Worm (Caenorhabditis elegans) whole organism, early embryonic: ENCODE measurements around the gene agt-2.

ENCODE experiments used
- B0310.2 ChIP-seq: sonication (generic microtip); optimal IDR thresholded peaks from 2 replicates; lab custom pipeline; 2016; ENCODE audit warnings: mild to moderate bottlenecking, missing genetic modification characterization, missing compliant biosample characterization
- F13C5.2 ChIP-seq: sonication (generic microtip); optimal IDR thresholded peaks from 2 replicates; lab custom pipeline; 2017; ENCODE audit warnings: mild to moderate bottlenecking, missing genetic modification characterization, inconsistent platforms, missing compliant biosample characterization
- aly-1 ChIP-seq: sonication (generic microtip); optimal IDR thresholded peaks from 2 replicates; lab custom pipeline; 2016; ENCODE audit warnings: missing genetic modification characterization, missing compliant biosample characterization
- ama-1 ChIP-seq: fragments of 150-350 bp; optimal IDR thresholded peaks from 2 replicates; lab custom pipeline; 2014
- ceh-13 ChIP-seq: fragments of 200-800 bp; sonication (Bioruptor generic); optimal IDR thresholded peaks from 2 replicates; lab custom pipeline; 2018; ENCODE audit warnings: mild to moderate bottlenecking, missing genetic modification characterization, missing compliant biosample characterization
- ceh-36 ChIP-seq: sonication (generic microtip); optimal IDR thresholded peaks from 2 replicates; lab custom pipeline; 2016; ENCODE audit warnings: missing genetic modification characterization, inconsistent platforms, missing compliant biosample characterization
- ets-7 ChIP-seq: sonication (generic microtip); optimal IDR thresholded peaks from 2 replicates; lab custom pipeline; 2016; ENCODE audit warnings: missing genotype, missing genetic modification characterization, missing compliant biosample characterization
- flt-1 ChIP-seq: fragments of 200-800 bp; sonication (Bioruptor generic); IDR thresholded peaks from 2 replicates; pipeline ENCODE4 v1.3.6; 2022; ENCODE audit warnings: missing genetic modification characterization, missing compliant biosample characterization
- hmbx-1 ChIP-seq: sonication (generic microtip); optimal IDR thresholded peaks from 2 replicates; lab custom pipeline; 2016; ENCODE audit warnings: mild to moderate bottlenecking, missing genetic modification characterization, missing compliant biosample characterization
- hmg-4 ChIP-seq: fragments of 200-800 bp; sonication (Bioruptor generic); optimal IDR thresholded peaks from 2 replicates; lab custom pipeline; 2018; ENCODE audit warnings: mild to moderate bottlenecking, missing genetic modification characterization, missing compliant biosample characterization
- hnd-1 ChIP-seq: sonication (generic microtip); optimal IDR thresholded peaks from 2 replicates; lab custom pipeline; 2016; ENCODE audit warnings: missing genetic modification characterization, missing compliant biosample characterization
- pes-1 ChIP-seq: fragments of 200-800 bp; sonication (Bioruptor generic); IDR thresholded peaks from 2 replicates; pipeline ENCODE4 v1.3.6; 2022; ENCODE audit warnings: missing genetic modification reagents, missing genetic modification characterization, missing compliant biosample characterization
- scrt-1 ChIP-seq: fragments of 200-800 bp; sonication (Bioruptor generic); IDR thresholded peaks from 2 replicates; pipeline ENCODE4 v1.3.6; 2022; ENCODE audit warnings: missing genetic modification characterization, missing compliant biosample characterization
- sea-1 ChIP-seq: fragments of 200-800 bp; sonication (Bioruptor generic); conservative IDR thresholded peaks from 2 replicates; pipeline ENCODE4 v1.3.6; 2022; ENCODE audit warnings: missing genetic modification characterization, missing compliant biosample characterization
- tbx-11 ChIP-seq: fragments of 200-800 bp; sonication (Bioruptor generic); IDR thresholded peaks from 2 replicates; pipeline ENCODE4 v1.3.6; 2022; ENCODE audit warnings: missing genetic modification characterization, missing compliant biosample characterization
- tbx-37 ChIP-seq: fragments of 200-800 bp; sonication (Bioruptor generic); conservative IDR thresholded peaks from 2 replicates; pipeline ENCODE4 v1.3.6; 2022; ENCODE audit warnings: missing genetic modification reagents, missing genetic modification characterization, missing compliant biosample characterization
- tra-4 ChIP-seq: sonication (generic microtip); optimal IDR thresholded peaks from 2 replicates; lab custom pipeline; 2017; ENCODE audit warnings: missing genetic modification characterization, missing compliant biosample characterization

Gene agt-2

DNA sequence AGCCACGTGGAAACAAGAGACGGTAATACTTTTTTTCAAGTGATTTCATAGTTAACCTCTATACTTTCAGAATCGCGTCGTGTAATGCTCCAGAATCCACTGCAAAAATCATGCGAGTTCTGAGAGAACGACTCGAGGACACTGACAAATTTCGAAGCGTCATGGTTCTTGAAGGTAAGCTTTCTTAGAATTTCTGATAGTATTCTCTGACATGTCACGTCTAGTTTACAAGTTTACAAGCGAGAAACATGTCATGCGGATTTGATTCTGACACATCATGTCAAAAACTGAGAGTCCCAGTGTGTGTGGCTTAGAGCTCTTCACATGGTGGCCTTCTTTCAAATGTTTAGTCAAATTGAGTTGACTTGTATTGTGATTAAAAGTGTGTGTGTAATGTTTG is 39.0 kb downstream of the agt-2 start:
- TF ChIP-seq ets-7 (tag; lab: Kevin White, UChicago) (no peak), sea-1 (no peak), aly-1 (tag; lab: Kevin White, UChicago) (no peak), ceh-13 (GFP tag; lab: Kevin White, UChicago) (no peak), F13C5.2 (tag; lab: Kevin White, UChicago) (no peak)

DNA sequence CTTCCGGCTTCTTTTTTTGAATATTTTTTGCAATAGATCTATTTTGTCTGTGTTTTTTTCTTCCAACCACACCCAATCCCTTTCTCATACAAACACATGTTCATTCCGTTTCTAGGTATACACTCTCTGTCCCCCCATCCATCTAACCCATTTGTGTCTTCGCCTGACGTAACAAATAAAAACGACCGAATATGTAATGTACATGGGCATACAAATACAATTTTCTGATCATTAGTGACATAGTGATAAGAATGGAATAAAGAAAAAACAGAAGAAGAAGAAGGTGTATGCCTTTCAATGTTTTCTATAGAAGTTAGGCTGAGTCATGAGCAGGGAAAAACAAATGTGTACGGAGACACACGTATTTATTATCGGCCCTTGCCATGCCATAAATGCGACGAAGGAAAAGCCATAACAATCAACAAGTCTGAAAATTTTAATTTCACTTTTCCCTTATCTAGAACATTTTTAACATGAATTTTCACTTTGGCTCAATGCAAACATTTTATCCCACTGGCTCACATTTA is 39.8 kb downstream of the agt-2 start:
- no peak for TF ChIP-seq sea-1
- TF ChIP-seq ets-7 (tag; lab: Kevin White, UChicago), result no peak
- TF ChIP-seq aly-1 (tag; lab: Kevin White, UChicago), result no peak
- no peak for TF ChIP-seq ceh-36 (tag; lab: Kevin White, UChicago)
- TF ChIP-seq ama-1 (lab: Kevin White, UChicago), result no peak
- TF ChIP-seq ceh-13 (GFP tag; lab: Kevin White, UChicago), result no peak
- TF ChIP-seq pes-1 (GFP tag; lab: Robert Waterston, UW), result no peak
- no peak for TF ChIP-seq F13C5.2 (tag; lab: Kevin White, UChicago)

DNA sequence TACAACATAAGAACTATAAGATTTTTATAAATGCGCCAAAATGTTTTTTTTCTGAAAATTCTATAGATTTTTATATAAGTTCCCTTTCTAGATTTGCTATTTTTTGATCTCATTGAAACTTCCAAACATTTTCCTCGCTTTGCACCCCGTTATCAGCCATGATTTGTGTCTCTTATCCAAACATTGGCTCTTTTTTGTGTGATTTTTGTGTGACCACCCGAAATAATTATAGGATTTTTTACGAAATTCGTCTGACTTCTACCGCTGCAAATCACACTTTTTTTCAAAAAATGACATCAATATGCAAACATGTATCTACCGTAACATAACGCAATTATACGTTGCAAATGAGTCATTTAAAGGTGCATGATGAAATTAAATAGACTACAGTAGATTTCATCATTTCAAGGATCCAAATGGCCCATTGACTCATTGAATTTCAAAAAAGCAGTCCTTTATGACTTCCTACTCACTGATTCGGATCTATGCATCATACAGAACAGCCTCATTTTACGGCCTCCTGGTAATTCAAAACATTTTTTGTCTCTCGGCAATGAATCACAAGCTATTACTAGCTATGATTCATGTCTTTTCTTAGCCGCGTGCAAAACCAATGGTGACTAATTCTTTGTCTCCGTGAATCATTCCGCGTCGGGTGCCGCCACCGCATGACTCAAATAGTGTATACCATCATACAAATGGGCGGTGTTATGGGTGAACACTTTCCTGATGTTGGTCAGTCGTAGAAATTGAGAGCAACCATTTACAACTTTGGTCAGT is 41.1 kb downstream of the agt-2 start:
- TF ChIP-seq sea-1, result no peak
- TF ChIP-seq hmbx-1, result no peak
- TF ChIP-seq B0310.2 (tag; lab: Kevin White, UChicago), result no peak
- TF ChIP-seq hmg-4 (GFP tag; lab: Kevin White, UChicago), result no peak
- TF ChIP-seq ceh-13 (GFP tag; lab: Kevin White, UChicago), result no peak
- TF ChIP-seq ets-7 (tag; lab: Kevin White, UChicago), result no peak

DNA sequence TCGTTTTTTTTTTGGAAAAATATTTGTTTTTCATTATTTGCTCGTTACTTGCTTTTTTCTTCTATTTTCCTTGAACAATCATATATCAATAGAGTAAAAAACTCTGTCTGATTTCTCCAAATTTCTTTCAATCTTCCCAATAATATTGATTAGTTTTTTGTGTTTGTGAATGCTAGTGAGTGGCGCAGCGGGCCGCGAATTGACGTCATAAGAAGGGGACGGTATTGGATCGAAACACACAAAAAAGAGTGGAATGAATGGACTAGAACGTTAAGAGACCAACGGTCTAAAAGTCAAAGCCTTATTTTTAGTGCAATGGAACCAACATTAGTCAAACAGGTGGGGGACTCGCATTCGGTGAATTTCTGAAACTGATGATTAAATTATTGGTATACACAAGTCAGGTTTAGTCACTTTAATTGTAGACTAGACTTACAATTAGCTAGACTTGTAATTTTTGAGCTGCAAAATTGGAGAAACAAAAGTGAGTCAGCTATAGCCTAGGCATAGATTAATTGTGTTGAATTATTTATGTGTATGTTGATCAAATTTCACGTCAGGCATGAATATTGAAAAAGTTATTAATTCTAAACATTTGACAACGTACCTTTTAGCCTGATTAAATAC is 41.8 kb downstream of the agt-2 start:
- TF ChIP-seq scrt-1, result no peak
- no peak for TF ChIP-seq hmg-4 (GFP tag; lab: Kevin White, UChicago)
- TF ChIP-seq tra-4 (tag; lab: Kevin White, UChicago), result no peak
- no peak for TF ChIP-seq sea-1
- no peak for TF ChIP-seq pes-1 (GFP tag; lab: Robert Waterston, UW)
- TF ChIP-seq aly-1 (tag; lab: Kevin White, UChicago), result no peak
- no peak for TF ChIP-seq tbx-11 (GFP tag; lab: Robert Waterston, UW)
- TF ChIP-seq B0310.2 (tag; lab: Kevin White, UChicago), result no peak
- TF ChIP-seq ets-7 (tag; lab: Kevin White, UChicago), result no peak
- no peak for TF ChIP-seq ceh-36 (tag; lab: Kevin White, UChicago)
- TF ChIP-seq flt-1 (GFP tag; lab: Robert Waterston, UW), result no peak
- no peak for TF ChIP-seq ceh-13 (GFP tag; lab: Kevin White, UChicago)
- TF ChIP-seq hmbx-1, result no peak
- no peak for TF ChIP-seq hnd-1 (tag; lab: Kevin White, UChicago)
- no peak for TF ChIP-seq F13C5.2 (tag; lab: Kevin White, UChicago)
- TF ChIP-seq ama-1 (lab: Kevin White, UChicago), result no peak

DNA sequence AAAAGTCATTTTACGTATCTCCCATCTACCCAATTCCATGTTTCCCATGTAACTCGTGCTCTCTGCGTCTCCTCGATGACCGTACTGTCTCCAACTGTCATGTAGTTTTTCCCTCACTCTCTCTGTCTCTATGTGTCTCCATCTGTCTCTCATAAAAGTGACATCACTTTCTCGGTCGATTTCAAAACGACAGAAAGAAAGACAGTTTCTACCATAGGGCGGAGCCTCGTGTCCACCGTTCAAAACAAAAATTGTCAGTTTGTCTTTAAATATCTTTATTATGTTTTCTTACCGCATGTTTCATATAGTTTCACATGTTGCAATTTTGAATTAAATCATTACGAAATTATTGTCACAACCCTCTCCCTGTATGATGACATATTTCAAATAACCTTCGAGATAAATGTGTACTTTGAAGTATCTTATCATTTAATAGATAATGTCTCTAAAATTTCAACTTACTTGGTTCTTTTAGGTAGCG is 43.4 kb downstream of the agt-2 start:
- no peak for TF ChIP-seq tbx-11 (GFP tag; lab: Robert Waterston, UW)
- TF ChIP-seq F13C5.2 (tag; lab: Kevin White, UChicago), result peak; percentile 12
- no peak for TF ChIP-seq scrt-1
- no peak for TF ChIP-seq sea-1

DNA sequence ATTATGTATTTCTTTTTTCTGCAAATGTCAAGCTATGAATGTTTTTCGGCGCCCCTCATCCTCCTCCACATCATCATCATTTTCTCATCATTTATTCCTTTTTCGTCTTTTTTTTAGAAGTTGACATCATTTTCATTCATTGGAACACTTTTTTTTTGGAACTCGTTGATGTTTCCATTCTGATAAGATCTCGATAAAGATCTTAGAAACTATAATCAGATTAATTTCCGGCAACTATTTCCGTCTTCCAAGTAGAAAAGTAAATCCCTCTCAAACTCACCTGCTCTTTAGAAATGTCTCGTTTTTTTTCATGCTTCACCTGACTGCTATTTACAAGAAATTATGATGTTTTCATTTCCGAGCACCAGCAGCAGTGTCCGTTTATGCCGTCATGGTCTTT is 44.7 kb downstream of the agt-2 start:
- TF ChIP-seq ets-7 (tag; lab: Kevin White, UChicago), result no peak
- no peak for TF ChIP-seq ama-1 (lab: Kevin White, UChicago)
- no peak for TF ChIP-seq tbx-37 (GFP tag; lab: Robert Waterston, UW)
- TF ChIP-seq tbx-11 (GFP tag; lab: Robert Waterston, UW), result no peak
- TF ChIP-seq flt-1 (GFP tag; lab: Robert Waterston, UW), result no peak
- TF ChIP-seq tra-4 (tag; lab: Kevin White, UChicago), result no peak
- TF ChIP-seq hmg-4 (GFP tag; lab: Kevin White, UChicago), result no peak
- no peak for TF ChIP-seq ceh-36 (tag; lab: Kevin White, UChicago)
- TF ChIP-seq scrt-1, result no peak
- no peak for TF ChIP-seq hnd-1 (tag; lab: Kevin White, UChicago)
- TF ChIP-seq ceh-13 (GFP tag; lab: Kevin White, UChicago), result no peak
- no peak for TF ChIP-seq pes-1 (GFP tag; lab: Robert Waterston, UW)
- no peak for TF ChIP-seq aly-1 (tag; lab: Kevin White, UChicago)
- no peak for TF ChIP-seq B0310.2 (tag; lab: Kevin White, UChicago)
- no peak for TF ChIP-seq sea-1

DNA sequence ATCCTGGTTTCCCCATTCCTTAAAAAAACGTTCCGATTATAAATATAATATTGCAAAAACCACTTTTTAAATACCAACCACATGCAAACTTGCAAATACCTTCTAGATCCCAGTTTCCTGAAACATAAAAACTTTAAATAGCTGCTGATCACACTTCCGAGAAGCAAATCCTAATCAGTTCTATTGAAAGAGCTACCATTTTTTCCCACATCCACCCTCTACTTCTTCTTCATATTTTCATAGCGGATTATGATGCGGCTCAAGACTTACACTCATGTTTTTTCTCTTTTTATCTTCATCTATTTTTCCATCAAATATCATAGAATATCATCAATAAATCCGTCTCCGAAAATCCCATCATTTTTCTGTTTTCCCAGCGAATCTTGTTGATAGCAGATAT is 46.7 kb downstream of the agt-2 start:
- TF ChIP-seq hmbx-1 (no peak), hnd-1 (tag; lab: Kevin White, UChicago) (no peak), tbx-11 (GFP tag; lab: Robert Waterston, UW) (no peak), sea-1 (no peak), flt-1 (GFP tag; lab: Robert Waterston, UW) (no peak), ama-1 (lab: Kevin White, UChicago) (no peak), ceh-36 (tag; lab: Kevin White, UChicago) (no peak), scrt-1 (no peak), ets-7 (tag; lab: Kevin White, UChicago) (no peak), tbx-37 (GFP tag; lab: Robert Waterston, UW) (no peak), hmg-4 (GFP tag; lab: Kevin White, UChicago) (no peak), aly-1 (tag; lab: Kevin White, UChicago) (no peak), ceh-13 (GFP tag; lab: Kevin White, UChicago) (no peak), B0310.2 (tag; lab: Kevin White, UChicago) (no peak), tra-4 (tag; lab: Kevin White, UChicago) (no peak)
